Worm (Caenorhabditis elegans): ENCODE measurements around the gene dmd-3.

- TF ChIP-seq repo-1 (tag; optimal IDR thresholded peaks at IDR 0.05) (no peak), Y95B8A.8 (GFP tag; IDR thresholded peaks at IDR 0.05) (no peak), unc-130 (GFP tag; optimal IDR thresholded peaks at IDR 0.05) (no peak), ccch-3 (GFP tag; optimal IDR thresholded peaks at IDR 0.05) (no peak), nhr-27 (tag; optimal IDR thresholded peaks at IDR 0.05) (no peak), Y79H2A.3 (GFP tag; conservative IDR thresholded peaks at IDR 0.05) (no peak), F10E7.11 (tag; optimal IDR thresholded peaks at IDR 0.05) (no peak), atf-7 (tag; optimal IDR thresholded peaks at IDR 0.05) (no peak), dpl-1 (GFP tag; optimal IDR thresholded peaks at IDR 0.05) (no peak)
Measured at ce11 chrV:19697348-19698172, 42.5 kb upstream of the dmd-3 start, which contains the start of the genes Y43F8C.13 and ani-3.

Data from whole organism, young adult.